Worm (Caenorhabditis elegans): ENCODE measurements around the gene egas-4.

- TF ChIP-seq C08G9.2 (tag; optimal IDR thresholded peaks at IDR 0.05) (no peak), eyg-1 (tag; optimal IDR thresholded peaks at IDR 0.05) (no peak), pha-4 (tag; optimal IDR thresholded peaks at IDR 0.05) (no peak), sox-4 (tag; optimal IDR thresholded peaks at IDR 0.05) (no peak), ceh-34 (tag; optimal IDR thresholded peaks at IDR 0.05) (no peak), pat-9 (tag; optimal IDR thresholded peaks at IDR 0.05) (no peak), unc-3 (GFP tag; conservative IDR thresholded peaks at IDR 0.05) (no peak), unc-3 (tag; optimal IDR thresholded peaks at IDR 0.05) (no peak), mec-3 (tag; optimal IDR thresholded peaks at IDR 0.05; ENCODE audit: borderline replicate concordance) (no peak), fkh-6 (tag; optimal IDR thresholded peaks at IDR 0.05) (no peak)
Observed at ce11 chrIV:7497205-7497604, 445 bp downstream of the egas-4 start.

All from whole organism, late embryonic.